Fruit fly (Drosophila melanogaster): ENCODE measurements around the gene Gr10b.
A peak's percentile ranks its signal among the peaks of the same experiment; 100 is the strongest.

Gr10b gene

DNA sequence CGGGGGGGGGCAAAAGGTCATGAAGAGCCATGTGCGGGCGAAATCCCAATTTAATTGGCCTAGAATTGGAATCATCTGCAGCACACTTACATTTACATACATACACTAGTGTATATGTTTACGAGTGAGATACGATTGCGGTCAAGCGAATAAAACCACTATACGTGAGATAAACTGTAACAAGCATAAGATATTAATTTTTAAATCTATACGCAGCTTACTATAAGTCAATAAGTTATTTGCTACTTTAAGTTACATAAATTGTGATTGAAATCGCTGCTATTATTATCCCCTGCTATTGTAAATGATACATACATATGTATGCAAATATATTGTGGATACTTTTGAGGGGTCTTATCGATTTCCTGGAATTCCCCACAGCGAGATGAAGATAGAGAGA is 33.9 kb downstream of the Gr10b start (continued):
- no peak for TF ChIP-seq bbx (GFP tag; IDR thresholded peaks at IDR 0.05; ENCODE audit: partially characterized antibody)
- TF ChIP-seq CG11696 (GFP tag; IDR thresholded peaks at IDR 0.05): peak; percentile 71
- TF ChIP-seq Trl (optimal IDR thresholded peaks at IDR 0.05): no peak
- TF ChIP-seq Trl (GFP tag; optimal IDR thresholded peaks at IDR 0.05): no peak
- TF ChIP-seq CG7745 (tag; optimal IDR thresholded peaks at IDR 0.05): no peak
- no peak for TF ChIP-seq CG1602 (GFP tag; optimal IDR thresholded peaks at IDR 0.05)
- TF ChIP-seq gro (GFP tag; optimal IDR thresholded peaks at IDR 0.05): peak; percentile 2
- TF ChIP-seq fd64A (GFP tag; optimal IDR thresholded peaks at IDR 0.05): no peak
- TF ChIP-seq zen (tag; optimal IDR thresholded peaks at IDR 0.05): no peak
- TF ChIP-seq Med (GFP tag): peak; percentile 80
- no peak for TF ChIP-seq en (GFP tag; optimal IDR thresholded peaks at IDR 0.05)
- peak; percentile 25 for TF ChIP-seq org-1 (GFP tag; optimal IDR thresholded peaks at IDR 0.05)
- no peak for TF ChIP-seq CG14965 (GFP tag; optimal IDR thresholded peaks at IDR 0.05; ENCODE audit: borderline replicate concordance)
- peak; percentile 3 for TF ChIP-seq CG9727 (GFP tag; optimal IDR thresholded peaks at IDR 0.05)
- no peak for TF ChIP-seq exex (tag; optimal IDR thresholded peaks at IDR 0.05)
- TF ChIP-seq NC2α (GFP tag; optimal IDR thresholded peaks at IDR 0.05): no peak
- peak; percentile 1 for TF ChIP-seq CG6765 (GFP tag; optimal IDR thresholded peaks at IDR 0.05)
- no peak for TF ChIP-seq CG15514 (GFP tag; optimal IDR thresholded peaks at IDR 0.05)
- TF ChIP-seq bab2 (GFP tag; optimal IDR thresholded peaks at IDR 0.05): no peak
- no peak for TF ChIP-seq prd (optimal IDR thresholded peaks at IDR 0.05)
- peak; percentile 55 for TF ChIP-seq prd (GFP tag; IDR thresholded peaks at IDR 0.05)
- TF ChIP-seq gce (GFP tag; IDR thresholded peaks at IDR 0.05): 0 out of 3 replicates have a peak, but pooled peaks have one; percentile 25
- TF ChIP-seq ato (GFP tag; IDR thresholded peaks at IDR 0.05; ENCODE audit: partially characterized antibody): no peak
- peak; percentile 12 for TF ChIP-seq Chrac-16 (GFP tag; optimal IDR thresholded peaks at IDR 0.05)
- no peak for TF ChIP-seq Sry-δ (GFP tag; optimal IDR thresholded peaks at IDR 0.05)
- TF ChIP-seq CG10431 (GFP tag; optimal IDR thresholded peaks at IDR 0.05): no peak
- TF ChIP-seq Tbp (GFP tag; optimal IDR thresholded peaks at IDR 0.05): no peak
- no peak for TF ChIP-seq crc (GFP tag; optimal IDR thresholded peaks at IDR 0.05)
- TF ChIP-seq B-H1 (GFP tag; IDR thresholded peaks at IDR 0.05): peak; percentile 51; the same call in 2 of the 3 replicates
- no peak for TF ChIP-seq Spps (tag; optimal IDR thresholded peaks at IDR 0.05)
- TF ChIP-seq CG32532 (GFP tag; IDR thresholded peaks at IDR 0.05): peak; percentile 57; the same call in 1 of the 2 replicates
- TF ChIP-seq Asciz (GFP tag; optimal IDR thresholded peaks at IDR 0.05): peak; percentile 15
- no peak for TF ChIP-seq TFAM (GFP tag; optimal IDR thresholded peaks at IDR 0.05)
- no peak for TF ChIP-seq lola (GFP tag; optimal IDR thresholded peaks at IDR 0.05)
- TF ChIP-seq nmo (GFP tag; optimal IDR thresholded peaks at IDR 0.05): peak; percentile 37
- TF ChIP-seq dm (GFP tag; optimal IDR thresholded peaks at IDR 0.05): no peak
- no peak for TF ChIP-seq Dip2 (GFP tag; IDR thresholded peaks at IDR 0.05)
- TF ChIP-seq CoRest (tag; optimal IDR thresholded peaks at IDR 0.05): peak; percentile 41
- no peak for TF ChIP-seq CG10462 (GFP tag; optimal IDR thresholded peaks at IDR 0.05)
- TF ChIP-seq ci (GFP tag; IDR thresholded peaks at IDR 0.05): peak; percentile 73
- TF ChIP-seq Vsx1 (GFP tag; optimal IDR thresholded peaks at IDR 0.05): no peak
- no peak for TF ChIP-seq oc (tag; optimal IDR thresholded peaks at IDR 0.05)
- peak; percentile 14 for TF ChIP-seq CG18619 (GFP tag; optimal IDR thresholded peaks at IDR 0.05)
- TF ChIP-seq danr (GFP tag; IDR thresholded peaks at IDR 0.05): no peak
- peak; percentile 8 for TF ChIP-seq CG8388 (GFP tag; optimal IDR thresholded peaks at IDR 0.05)
- TF ChIP-seq eyg (GFP tag; optimal IDR thresholded peaks at IDR 0.05): no peak
- TF ChIP-seq CG12391 (tag; optimal IDR thresholded peaks at IDR 0.05): peak; percentile 40
- no peak for TF ChIP-seq C15 (GFP tag; IDR thresholded peaks at IDR 0.05)
- no peak for TF ChIP-seq psq (GFP tag; optimal IDR thresholded peaks at IDR 0.05)
- 0 out of 2 replicates have a peak, but pooled peaks have one; percentile 17 for TF ChIP-seq sim (GFP tag; IDR thresholded peaks at IDR 0.05)
- TF ChIP-seq Max (GFP tag; optimal IDR thresholded peaks at IDR 0.05): no peak
- TF ChIP-seq schlank (tag; optimal IDR thresholded peaks at IDR 0.05): no peak
